Worm (Caenorhabditis elegans) whole organism, young adult: ENCODE measurements around the gene dhs-12.

Experiments
- B0019.2 ChIP-seq: fragments of 200-800 bp; sonication (Bioruptor generic); conservative IDR thresholded peaks from 2 replicates; pipeline ENCODE4 v1.3.6; 2022; ENCODE audit warnings: missing genetic modification reagents, missing genetic modification characterization, missing compliant biosample characterization
- C06A6.2 ChIP-seq: fragments of 200-800 bp; sonication (Bioruptor generic); conservative IDR thresholded peaks from 2 replicates; pipeline ENCODE4 v1.3.6; 2022; ENCODE audit warnings: missing genetic modification characterization, missing compliant biosample characterization
- F10E7.11 ChIP-seq: sonication (generic microtip); optimal IDR thresholded peaks from 2 replicates; lab custom pipeline; 2017; ENCODE audit warnings: mild to moderate bottlenecking, missing genetic modification characterization, moderate library complexity, missing compliant biosample characterization
- F23B12.7 ChIP-seq: sonication (generic microtip); optimal IDR thresholded peaks from 2 replicates; lab custom pipeline; 2017; ENCODE audit warnings: missing genetic modification characterization, mild to moderate bottlenecking, missing compliant biosample characterization, antibody characterized with exemption, moderate library complexity; ENCODE audit not compliant: insufficient read depth
- F33H1.4 ChIP-seq: fragments of 200-800 bp; sonication (Bioruptor generic); IDR thresholded peaks from 2 replicates; pipeline ENCODE4 v1.3.6; 2022; ENCODE audit warnings: missing genetic modification reagents, missing genetic modification characterization, missing compliant biosample characterization
- F37B4.10 ChIP-seq: fragments of 200-800 bp; sonication (Bioruptor generic); IDR thresholded peaks from 2 replicates; pipeline ENCODE4 v1.3.6; 2022; ENCODE audit warnings: missing genetic modification characterization, missing compliant biosample characterization
- K12H6.12 ChIP-seq: fragments of 200-800 bp; sonication (Bioruptor generic); optimal IDR thresholded peaks from 2 replicates; lab custom pipeline; 2018; ENCODE audit warnings: mild to moderate bottlenecking, missing genetic modification characterization, missing compliant biosample characterization
- Y53G8AR.9 ChIP-seq: fragments of 200-800 bp; sonication (Bioruptor generic); conservative IDR thresholded peaks from 2 replicates; pipeline ENCODE4 v1.3.6; 2022; ENCODE audit warnings: missing genetic modification reagents, missing genetic modification characterization, missing compliant biosample characterization
- Y79H2A.3 ChIP-seq: fragments of 200-800 bp; sonication (Bioruptor generic); conservative IDR thresholded peaks from 2 replicates; pipeline ENCODE4 v1.3.6; 2022; ENCODE audit warnings: missing genetic modification reagents, missing genetic modification characterization, missing compliant biosample characterization
- attf-5 ChIP-seq: fragments of 200-800 bp; sonication (Bioruptor generic); optimal IDR thresholded peaks from 2 replicates; lab custom pipeline; 2018; ENCODE audit warnings: mild to moderate bottlenecking, missing genetic modification characterization, missing compliant biosample characterization
- bed-1 ChIP-seq: fragments of 200-800 bp; sonication (Bioruptor generic); IDR thresholded peaks from 2 replicates; pipeline ENCODE4 v1.3.6; 2022; ENCODE audit warnings: missing genetic modification reagents, missing genetic modification characterization, missing compliant biosample characterization
- ccch-3 ChIP-seq: fragments of 200-800 bp; sonication (Bioruptor generic); optimal IDR thresholded peaks from 2 replicates; lab custom pipeline; 2018; ENCODE audit warnings: mild to moderate bottlenecking, missing genetic modification characterization, missing compliant biosample characterization
- cebp-1 ChIP-seq, 2 experiments: fragments of 200-800 bp in 1 of 2; sonication (Bioruptor generic) in 1 of 2; sonication (generic microtip) in 1 of 2; IDR thresholded peaks in 1 of 2; optimal IDR thresholded peaks in 1 of 2; 2 replicates each; pipeline versions ENCODE4 v1.3.6 to Lab custom; 2017 to 2022; ENCODE audit warnings: missing compliant biosample characterization in 2 of 2, missing genetic modification characterization in 2 of 2, mild to moderate bottlenecking in 1 of 2, missing genetic modification reagents in 1 of 2, moderate library complexity in 1 of 2
- ceh-100 ChIP-seq: fragments of 200-800 bp; sonication (Bioruptor generic); IDR thresholded peaks from 2 replicates; pipeline ENCODE4 v1.3.6; 2022; ENCODE audit warnings: missing genetic modification reagents, missing genetic modification characterization, missing compliant biosample characterization
- dox-1 ChIP-seq: fragments of 200-800 bp; sonication (Bioruptor generic); IDR thresholded peaks from 2 replicates; pipeline ENCODE4 v1.3.6; 2022; ENCODE audit warnings: missing genetic modification reagents, missing genetic modification characterization, missing compliant biosample characterization
- dpff-1 ChIP-seq: sonication (generic microtip); optimal IDR thresholded peaks from 2 replicates; lab custom pipeline; 2017; ENCODE audit warnings: mild to moderate bottlenecking, missing genetic modification characterization, missing compliant biosample characterization
- dpl-1 ChIP-seq: fragments of 150-350 bp; optimal IDR thresholded peaks from 2 replicates; lab custom pipeline; 2014; ENCODE audit warnings: missing biosample characterization, missing genetic modification reagents, missing genetic modification characterization
- efl-1 ChIP-seq: fragments of 150-350 bp; optimal IDR thresholded peaks from 2 replicates; lab custom pipeline; 2014; ENCODE audit warnings: missing biosample characterization, missing genetic modification reagents, missing genetic modification characterization
- egl-18 ChIP-seq: fragments of 200-800 bp; sonication (Bioruptor generic); IDR thresholded peaks from 2 replicates; pipeline ENCODE4 v1.3.6; 2022; ENCODE audit warnings: missing genetic modification reagents, missing genetic modification characterization, missing compliant biosample characterization
- fkh-3 ChIP-seq: sonication (generic microtip); optimal IDR thresholded peaks from 2 replicates; lab custom pipeline; 2016; ENCODE audit warnings: mild to moderate bottlenecking, missing genetic modification characterization, missing compliant biosample characterization
- hlh-26 ChIP-seq: fragments of 200-800 bp; sonication (Bioruptor generic); conservative IDR thresholded peaks from 2 replicates; pipeline ENCODE4 v1.3.6; 2022; ENCODE audit warnings: missing genetic modification reagents, missing genetic modification characterization, missing compliant biosample characterization
- hrde-1 ChIP-seq: sonication (generic microtip); optimal IDR thresholded peaks from 2 replicates; lab custom pipeline; 2016; ENCODE audit warnings: missing genetic modification characterization, mild to moderate bottlenecking, missing compliant biosample characterization, moderate library complexity, missing genotype, missing genetic modification reagents, borderline replicate concordance
- let-607 ChIP-seq, 2 experiments: fragments of 200-800 bp in 1 of 2; sonication (Bioruptor generic) in 1 of 2; sonication (generic microtip) in 1 of 2; optimal IDR thresholded peaks; 2 replicates each; lab custom pipeline; 2016 to 2018; ENCODE audit warnings: mild to moderate bottlenecking in 2 of 2, missing compliant biosample characterization in 2 of 2, missing genetic modification characterization in 2 of 2, moderate library complexity in 2 of 2, missing genotype in 1 of 2
- lin-26 ChIP-seq: fragments of 200-800 bp; sonication (Bioruptor generic); IDR thresholded peaks from 2 replicates; pipeline ENCODE4 v1.3.6; 2022; ENCODE audit warnings: missing genetic modification reagents, missing genetic modification characterization, missing compliant biosample characterization
- lin-35 ChIP-seq, 3 experiments: fragments of 150-350 bp in 2 of 3; sonication (generic microtip) in 1 of 3; optimal IDR thresholded peaks; 2 replicates each; lab custom pipeline; 2014 to 2018; ENCODE audit warnings: missing biosample characterization in 3 of 3, missing genetic modification characterization in 3 of 3, missing genetic modification reagents in 3 of 3
- lin-40 ChIP-seq: sonication (generic microtip); optimal IDR thresholded peaks from 2 replicates; lab custom pipeline; 2016; ENCODE audit warnings: missing genetic modification characterization, mild to moderate bottlenecking, missing compliant biosample characterization, missing genotype, missing genetic modification reagents
- lin-54 ChIP-seq: fragments of 200-800 bp; sonication (Bioruptor generic); optimal IDR thresholded peaks from 2 replicates; lab custom pipeline; 2018; ENCODE audit warnings: mild to moderate bottlenecking, missing genetic modification characterization, missing compliant biosample characterization
- lsl-1 ChIP-seq: fragments of 200-800 bp; sonication (Bioruptor generic); optimal IDR thresholded peaks from 2 replicates; lab custom pipeline; 2018; ENCODE audit warnings: mild to moderate bottlenecking, missing genetic modification characterization, moderate library complexity, missing compliant biosample characterization
- madf-6 ChIP-seq: fragments of 200-800 bp; sonication (Bioruptor generic); IDR thresholded peaks from 2 replicates; pipeline ENCODE4 v1.3.6; 2022; ENCODE audit warnings: missing genetic modification reagents, missing genetic modification characterization, missing compliant biosample characterization
- madf-8 ChIP-seq: fragments of 200-800 bp; sonication (Bioruptor generic); conservative IDR thresholded peaks from 2 replicates; pipeline ENCODE4 v1.3.6; 2022; ENCODE audit warnings: missing genetic modification reagents, missing genetic modification characterization, missing compliant biosample characterization
- mcd-1 ChIP-seq: fragments of 200-800 bp; sonication (Bioruptor generic); IDR thresholded peaks from 2 replicates; pipeline ENCODE4 v1.3.6; 2022; ENCODE audit warnings: missing genetic modification reagents, missing genetic modification characterization, missing compliant biosample characterization
- mxl-1 ChIP-seq: sonication (generic microtip); optimal IDR thresholded peaks from 2 replicates; lab custom pipeline; 2016; ENCODE audit warnings: missing genetic modification characterization, missing compliant biosample characterization
- nhr-120 ChIP-seq: fragments of 200-800 bp; sonication (Bioruptor generic); IDR thresholded peaks from 2 replicates; pipeline ENCODE4 v1.3.6; 2022; ENCODE audit warnings: missing genetic modification characterization, missing compliant biosample characterization
- nhr-80 ChIP-seq: sonication (generic microtip); optimal IDR thresholded peaks from 2 replicates; lab custom pipeline; 2016; ENCODE audit warnings: missing genetic modification characterization, missing compliant biosample characterization
- pha-4 ChIP-seq: fragments of 150-350 bp; sonication (generic microtip); optimal IDR thresholded peaks from 2 replicates; lab custom pipeline; 2014; ENCODE audit warnings: missing biosample characterization, missing genetic modification reagents, missing genetic modification characterization
- rcor-1 ChIP-seq: fragments of 200-800 bp; sonication (Bioruptor generic); IDR thresholded peaks from 2 replicates; pipeline ENCODE4 v1.3.6; 2022; ENCODE audit warnings: missing genetic modification reagents, missing genetic modification characterization, missing compliant biosample characterization
- repo-1 ChIP-seq: sonication (generic microtip); optimal IDR thresholded peaks from 2 replicates; lab custom pipeline; 2017; ENCODE audit warnings: mild to moderate bottlenecking, missing genetic modification characterization, missing compliant biosample characterization
- snpc-4 ChIP-seq, 5 experiments: fragments of 150-350 bp in 1 of 5; sonication (generic microtip) in 4 of 5; optimal IDR thresholded peaks; 2 replicates each; lab custom pipeline; 2014 to 2018; ENCODE audit warnings: missing genetic modification characterization in 5 of 5, missing biosample characterization in 3 of 5, antibody characterized with exemption in 2 of 5, mild to moderate bottlenecking in 2 of 5, missing compliant biosample characterization in 2 of 5, missing genotype in 2 of 5, moderate library complexity in 2 of 5, missing genetic modification reagents in 1 of 5
- tbp1 ChIP-seq: fragments of 200-800 bp; sonication (Bioruptor generic); optimal IDR thresholded peaks from 2 replicates; lab custom pipeline; 2018; ENCODE audit warnings: mild to moderate bottlenecking, missing genetic modification characterization, missing compliant biosample characterization
- ztf-22 ChIP-seq: fragments of 200-800 bp; sonication (Bioruptor generic); optimal IDR thresholded peaks from 2 replicates; lab custom pipeline; 2018; ENCODE audit warnings: mild to moderate bottlenecking, missing genetic modification characterization, moderate library complexity, missing compliant biosample characterization
- ztf-25 ChIP-seq: fragments of 200-800 bp; sonication (Bioruptor generic); IDR thresholded peaks from 2 replicates; pipeline ENCODE4 v1.3.6; 2022; ENCODE audit warnings: missing genetic modification reagents, missing genetic modification characterization, missing compliant biosample characterization
- ztf-6 ChIP-seq: fragments of 200-800 bp; sonication (Bioruptor generic); IDR thresholded peaks from 2 replicates; pipeline ENCODE4 v1.3.6; 2022; ENCODE audit warnings: missing genetic modification reagents, missing genetic modification characterization, missing compliant biosample characterization

dhs-12 gene

ce11 chrIV:10150552-10151004, 8.3 kb downstream of the dhs-12 start, which contains the start of gene tsp-12 (continued):
- TF ChIP-seq ceh-100 (GFP tag; lab: Robert Waterston, UW) (no peak), lin-26 (no peak)
- TF ChIP-seq, all 124 proteins: peak for 0

ce11 chrIV:10151439-10151997, 9.3 kb downstream of the dhs-12 start, which contains the start of gene copg-1:
copg-1 (plus strand) TSS chrIV:10151947.
- TF ChIP-seq K12H6.12 (tag; lab: Kevin White, UChicago) (peak; percentile 22), bed-1 (GFP tag; lab: Robert Waterston, UW) (no peak), nhr-80 (tag; lab: Kevin White, UChicago) (peak; percentile 2), nhr-120 (GFP tag; lab: Robert Waterston, UW) (no peak), lin-54 (GFP tag; lab: Kevin White, UChicago) (peak; percentile 14), cebp-1 (GFP tag; IDR thresholded peaks at IDR 0.05; lab: Robert Waterston, UW) (no peak), cebp-1 (tag; optimal IDR thresholded peaks at IDR 0.05; lab: Kevin White, UChicago) (peak; percentile 67), dox-1 (peak; percentile 51), dpl-1 (GFP tag; lab: Kevin White, UChicago) (peak; percentile 24), lsl-1 (GFP tag; lab: Kevin White, UChicago) (peak; percentile 67), efl-1 (GFP tag; lab: Kevin White, UChicago) (peak; percentile 56), F33H1.4 (GFP tag; lab: Robert Waterston, UW) (peak; percentile 46), ceh-100 (GFP tag; lab: Robert Waterston, UW) (no peak), madf-8 (GFP tag; lab: Robert Waterston, UW) (0 out of 2 replicates have a peak, but pooled peaks have one; percentile 6), lin-40 (tag; lab: Kevin White, UChicago) (peak; percentile 2), F10E7.11 (tag; lab: Kevin White, UChicago) (no peak), lin-35 (GFP tag; optimal IDR thresholded peaks at IDR 0.05; lab: Kevin White, UChicago) (peak in 1 of 3 experiments; percentile 16), dpff-1 (no peak), snpc-4 (GFP tag; optimal IDR thresholded peaks at IDR 0.05; lab: Kevin White, UChicago) (peak; percentile 4), snpc-4 (tag; optimal IDR thresholded peaks at IDR 0.05; lab: Kevin White, UChicago) (peak in 2 of 4 experiments; percentile 0 to 12), C06A6.2 (GFP tag; lab: Robert Waterston, UW) (no peak), attf-5 (GFP tag; lab: Kevin White, UChicago) (peak; percentile 18), let-607 (tag; optimal IDR thresholded peaks at IDR 0.05; lab: Kevin White, UChicago) (peak; percentile 67 to 87), F23B12.7 (peak; percentile 25), pha-4 (peak; percentile 17), tbp1 (GFP tag; lab: Kevin White, UChicago) (peak; percentile 14), madf-6 (peak; percentile 58; the same call in 1 of the 2 replicates)

ce11 chrIV:10153479-10153878, 11.2 kb downstream of the dhs-12 start:
- TF ChIP-seq hlh-26 (GFP tag; lab: Robert Waterston, UW) (no peak), egl-18 (no peak), B0019.2 (GFP tag; lab: Robert Waterston, UW) (no peak), rcor-1 (GFP tag; lab: Robert Waterston, UW) (no peak), Y53G8AR.9 (GFP tag; lab: Robert Waterston, UW) (no peak), ztf-22 (no peak), dpl-1 (GFP tag; lab: Kevin White, UChicago) (no peak), nhr-80 (tag; lab: Kevin White, UChicago) (no peak), hrde-1 (tag; lab: Kevin White, UChicago) (no peak), ztf-25 (GFP tag; lab: Robert Waterston, UW) (no peak), fkh-3 (tag; lab: Kevin White, UChicago) (no peak), ztf-6 (GFP tag; lab: Robert Waterston, UW) (no peak), ccch-3 (GFP tag; lab: Kevin White, UChicago) (no peak), repo-1 (no peak), mcd-1 (GFP tag; lab: Robert Waterston, UW) (no peak), Y79H2A.3 (GFP tag; lab: Robert Waterston, UW) (no peak), F37B4.10 (no peak), mxl-1 (tag; lab: Kevin White, UChicago) (no peak)
